Fruit fly (Drosophila melanogaster) whole organism, embryonic: ENCODE measurements around the gene Prosalpha6T.

Experiments used
- Ada2b ChIP-seq: fragments of 200-800 bp; sonication (Bioruptor generic); IDR thresholded peaks from 2 replicates; pipeline ENCODE4 v1.3.6; 2022; ENCODE audit warnings: missing biosample characterization, missing genetic modification characterization
- Awh ChIP-seq: fragments of 200-800 bp; sonication (Bioruptor generic); IDR thresholded peaks from 2 replicates; pipeline ENCODE4, ENCODE4 v1.3.6; 2022; ENCODE audit warnings: missing biosample characterization, missing genetic modification characterization
- CG11456 ChIP-seq: fragments of 200-800 bp; sonication (Bioruptor generic); IDR thresholded peaks from 3 replicates; pipeline ENCODE4 v1.3.6; 2022; ENCODE audit warnings: missing biosample characterization, missing genetic modification characterization
- CG12391 ChIP-seq: fragments of 200-800 bp; sonication (Bioruptor generic); optimal IDR thresholded peaks from 3 replicates; lab custom pipeline; 2018; ENCODE audit warnings: missing biosample characterization, mild to moderate bottlenecking, missing genetic modification characterization, moderate library complexity
- CG13296 ChIP-seq: fragments of 200-800 bp; sonication (Bioruptor generic); optimal IDR thresholded peaks from 3 replicates; lab custom pipeline; 2018; ENCODE audit warnings: missing biosample characterization, mild to moderate bottlenecking, missing genetic modification characterization
- CG13894 ChIP-seq: fragments of 200-800 bp; sonication (Bioruptor generic); optimal IDR thresholded peaks from 3 replicates; lab custom pipeline; 2018; ENCODE audit warnings: missing biosample characterization, mild to moderate bottlenecking, missing genetic modification characterization, moderate library complexity
- CG14014 ChIP-seq: fragments of 200-800 bp; sonication (Bioruptor generic); IDR thresholded peaks from 2 replicates; pipeline ENCODE4 v1.3.6; 2022; ENCODE audit warnings: missing biosample characterization, missing genetic modification characterization
- CG15011 ChIP-seq: fragments of 200-800 bp; sonication (Bioruptor generic); optimal IDR thresholded peaks from 3 replicates; lab custom pipeline; 2018; ENCODE audit warnings: missing biosample characterization, mild to moderate bottlenecking, missing genetic modification characterization
- CG15601 ChIP-seq: fragments of 200-800 bp; sonication (Bioruptor generic); optimal IDR thresholded peaks from 3 replicates; lab custom pipeline; 2019; ENCODE audit warnings: missing biosample characterization, mild to moderate bottlenecking, missing genetic modification characterization, moderate library complexity
- CG1647 ChIP-seq: fragments of 200-800 bp; sonication (Bioruptor generic); optimal IDR thresholded peaks from 3 replicates; lab custom pipeline; 2016; ENCODE audit warnings: missing biosample characterization, missing genetic modification characterization
- CG17359 ChIP-seq: fragments of 200-800 bp; sonication (Bioruptor generic); optimal IDR thresholded peaks from 3 replicates; lab custom pipeline; 2018; ENCODE audit warnings: missing biosample characterization, mild to moderate bottlenecking, missing genetic modification characterization, moderate library complexity
- CG17385 ChIP-seq: fragments of 200-800 bp; sonication (Bioruptor generic); optimal IDR thresholded peaks from 3 replicates; lab custom pipeline; 2018; ENCODE audit warnings: missing biosample characterization, mild to moderate bottlenecking, missing genetic modification characterization
- CG17802 ChIP-seq: fragments of 200-800 bp; sonication (Bioruptor generic); optimal IDR thresholded peaks from 2 replicates; lab custom pipeline; 2018; ENCODE audit warnings: missing biosample characterization, mild to moderate bottlenecking, missing genetic modification characterization, moderate library complexity
- CG18599 ChIP-seq: fragments of 200-800 bp; sonication (Bioruptor generic); optimal IDR thresholded peaks from 3 replicates; lab custom pipeline; 2017; ENCODE audit warnings: missing biosample characterization, missing genetic modification characterization, mild to moderate bottlenecking, moderate library complexity, missing genetic modification reagents
- CG3281 ChIP-seq: fragments of 200-800 bp; sonication (Bioruptor generic); optimal IDR thresholded peaks from 3 replicates; lab custom pipeline; 2017; ENCODE audit warnings: missing biosample characterization, mild to moderate bottlenecking, missing genetic modification characterization
- CG33557 ChIP-seq: fragments of 200-800 bp; sonication (Bioruptor generic); optimal IDR thresholded peaks from 2 replicates; lab custom pipeline; 2019; ENCODE audit warnings: missing biosample characterization, mild to moderate bottlenecking, missing genetic modification characterization, moderate library complexity
- CG34376 ChIP-seq: fragments of 200-800 bp; sonication (Bioruptor generic); optimal IDR thresholded peaks from 2 replicates; lab custom pipeline; 2018; ENCODE audit warnings: missing biosample characterization, mild to moderate bottlenecking, missing genetic modification characterization
- CG34422 ChIP-seq: fragments of 200-800 bp; sonication (Bioruptor generic); IDR thresholded peaks from 3 replicates; pipeline ENCODE4 v1.3.6; 2022; ENCODE audit warnings: missing biosample characterization, missing genetic modification characterization
- CG6683 ChIP-seq: fragments of 200-800 bp; sonication (Bioruptor generic); optimal IDR thresholded peaks from 2 replicates; lab custom pipeline; 2017; ENCODE audit warnings: missing biosample characterization, mild to moderate bottlenecking, missing genetic modification characterization, missing genetic modification reagents
- CG7357 ChIP-seq: fragments of 200-800 bp; sonication (Bioruptor generic); IDR thresholded peaks from 3 replicates; pipeline ENCODE4 v1.3.6; 2022; ENCODE audit warnings: missing biosample characterization, missing genetic modification characterization
- CG7987 ChIP-seq: fragments of 200-800 bp; sonication (Bioruptor generic); optimal IDR thresholded peaks from 2 replicates; lab custom pipeline; 2018; ENCODE audit warnings: missing biosample characterization, mild to moderate bottlenecking, missing genetic modification characterization, moderate library complexity
- CG9437 ChIP-seq: fragments of 200-800 bp; sonication (Bioruptor generic); optimal IDR thresholded peaks from 2 replicates; lab custom pipeline; 2018; ENCODE audit warnings: missing biosample characterization, mild to moderate bottlenecking, missing genetic modification characterization
- Dek ChIP-seq: fragments of 200-800 bp; sonication (Bioruptor generic); optimal IDR thresholded peaks from 3 replicates; lab custom pipeline; 2019; ENCODE audit warnings: missing biosample characterization, mild to moderate bottlenecking, missing genetic modification characterization, moderate library complexity
- Dref ChIP-seq: fragments of 200-800 bp; sonication (Bioruptor generic); IDR thresholded peaks from 2 replicates; pipeline ENCODE4 v1.3.6; 2022; ENCODE audit warnings: missing biosample characterization, missing genetic modification characterization
- HLH4C ChIP-seq: fragments of 200-800 bp; sonication (Bioruptor generic); IDR thresholded peaks from 3 replicates; pipeline ENCODE4 v1.3.6; 2022; ENCODE audit warnings: missing biosample characterization, missing genetic modification characterization; ENCODE audit not compliant: partially characterized antibody
- Hr3 ChIP-seq: fragments of 200-800 bp; sonication (Bioruptor generic); optimal IDR thresholded peaks from 3 replicates; lab custom pipeline; 2016; ENCODE audit warnings: missing biosample characterization, missing genetic modification characterization
- Lpt ChIP-seq: fragments of >200 bp; optimal IDR thresholded peaks from 2 replicates; lab custom pipeline; 2018; ENCODE audit warnings: missing biosample characterization, missing genetic modification characterization
- Max ChIP-seq: fragments of 200-800 bp; sonication (Bioruptor generic); optimal IDR thresholded peaks from 2 replicates; lab custom pipeline; 2016; ENCODE audit warnings: missing biosample characterization, mild to moderate bottlenecking, missing genetic modification characterization
- Meics ChIP-seq: fragments of 200-800 bp; sonication (Bioruptor generic); optimal IDR thresholded peaks from 2 replicates; lab custom pipeline; 2017; ENCODE audit warnings: missing biosample characterization, mild to moderate bottlenecking, missing genetic modification characterization
- Myb ChIP-seq: fragments of 200-800 bp; sonication (Bioruptor generic); optimal IDR thresholded peaks from 2 replicates; lab custom pipeline; 2016; ENCODE audit warnings: missing biosample characterization, missing genetic modification characterization
- PHDP ChIP-seq: fragments of 200-800 bp; sonication (Bioruptor generic); optimal IDR thresholded peaks from 3 replicates; lab custom pipeline; 2018; ENCODE audit warnings: missing biosample characterization, mild to moderate bottlenecking, missing genetic modification characterization, moderate library complexity
- Trl ChIP-seq, 3 experiments: fragments of >200 bp in 2 of 3; fragments of 200-800 bp in 1 of 3; sonication (Bioruptor generic) in 1 of 3; optimal IDR thresholded peaks; 2 replicates in 1 of 3; 3 replicates in 2 of 3; lab custom pipeline; 2016 to 2017; ENCODE audit warnings: missing biosample characterization in 1 of 3, missing genetic modification characterization in 1 of 3
- al ChIP-seq: fragments of 200-800 bp; sonication (Bioruptor generic); IDR thresholded peaks from 2 replicates; pipeline ENCODE4 v1.3.6; 2022; ENCODE audit warnings: missing biosample characterization, missing genetic modification characterization
- ara ChIP-seq: fragments of 200-800 bp; sonication (Bioruptor generic); IDR thresholded peaks from 2 replicates; pipeline ENCODE4 v1.3.6; 2022; ENCODE audit warnings: missing biosample characterization, missing genetic modification characterization
- chinmo ChIP-seq: fragments of 200-800 bp; sonication (Bioruptor generic); IDR thresholded peaks from 4 replicates; pipeline ENCODE4 v1.3.6; 2022; ENCODE audit warnings: missing biosample characterization, missing genetic modification characterization; ENCODE audit not compliant: partially characterized antibody
- dimm ChIP-seq: fragments of 200-800 bp; sonication (Bioruptor generic); IDR thresholded peaks from 2 replicates; pipeline ENCODE4 v1.3.6; 2022; ENCODE audit warnings: missing biosample characterization, missing genetic modification characterization
- ems ChIP-seq: fragments of 200-800 bp; sonication (Bioruptor generic); optimal IDR thresholded peaks from 3 replicates; lab custom pipeline; 2016; ENCODE audit warnings: missing biosample characterization, missing genetic modification characterization
- en ChIP-seq: fragments of 200-800 bp; sonication (Bioruptor generic); optimal IDR thresholded peaks from 2 replicates; lab custom pipeline; 2016; ENCODE audit warnings: missing biosample characterization, missing genetic modification characterization
- gem ChIP-seq: fragments of 200-800 bp; sonication (Bioruptor generic); optimal IDR thresholded peaks from 2 replicates; lab custom pipeline; 2019; ENCODE audit warnings: missing biosample characterization, mild to moderate bottlenecking, missing genetic modification characterization, moderate library complexity
- grn ChIP-seq: fragments of 200-800 bp; sonication (Bioruptor generic); optimal IDR thresholded peaks from 3 replicates; lab custom pipeline; 2017; ENCODE audit warnings: missing biosample characterization, missing genetic modification characterization
- inv ChIP-seq: fragments of 200-800 bp; sonication (Bioruptor generic); IDR thresholded peaks from 2 replicates; pipeline ENCODE4 v1.3.6; 2022; ENCODE audit warnings: missing biosample characterization, missing genetic modification characterization; ENCODE audit not compliant: partially characterized antibody
- kay ChIP-seq: fragments of 200-800 bp; sonication (Bioruptor generic); optimal IDR thresholded peaks from 2 replicates; lab custom pipeline; 2016; ENCODE audit warnings: missing biosample characterization, missing genetic modification characterization
- p53 ChIP-seq: fragments of 200-800 bp; sonication (Bioruptor generic); optimal IDR thresholded peaks from 2 replicates; lab custom pipeline; 2016; ENCODE audit warnings: missing biosample characterization, missing genetic modification characterization
- pb ChIP-seq: fragments of 200-800 bp; sonication (Bioruptor generic); optimal IDR thresholded peaks from 3 replicates; lab custom pipeline; 2016; ENCODE audit warnings: missing biosample characterization, missing genetic modification characterization
- run ChIP-seq: fragments of 200-800 bp; sonication (Bioruptor generic); optimal IDR thresholded peaks from 3 replicates; lab custom pipeline; 2018; ENCODE audit warnings: missing biosample characterization, mild to moderate bottlenecking, missing genetic modification characterization
- schlank ChIP-seq: fragments of 200-800 bp; sonication (Bioruptor generic); optimal IDR thresholded peaks from 2 replicates; lab custom pipeline; 2018; ENCODE audit warnings: missing biosample characterization, mild to moderate bottlenecking, missing genetic modification characterization
- slou ChIP-seq: fragments of 200-800 bp; sonication (Bioruptor generic); optimal IDR thresholded peaks from 3 replicates; lab custom pipeline; 2016; ENCODE audit warnings: missing biosample characterization, missing genetic modification characterization
- tll ChIP-seq, 2 experiments: fragments of 200-800 bp in 1 of 2; fragments of >200 bp in 1 of 2; sonication (Bioruptor generic) in 1 of 2; optimal IDR thresholded peaks; 2 replicates each; lab custom pipeline; 2017 to 2019; ENCODE audit warnings: missing biosample characterization in 2 of 2, missing genetic modification characterization in 2 of 2, mild to moderate bottlenecking in 1 of 2, moderate library complexity in 1 of 2
- z ChIP-seq: fragments of 200-800 bp; sonication (Bioruptor generic); IDR thresholded peaks from 3 replicates; pipeline ENCODE4 v1.3.6; 2022; ENCODE audit warnings: missing biosample characterization, missing genetic modification characterization

The Prosalpha6T gene

DNA sequence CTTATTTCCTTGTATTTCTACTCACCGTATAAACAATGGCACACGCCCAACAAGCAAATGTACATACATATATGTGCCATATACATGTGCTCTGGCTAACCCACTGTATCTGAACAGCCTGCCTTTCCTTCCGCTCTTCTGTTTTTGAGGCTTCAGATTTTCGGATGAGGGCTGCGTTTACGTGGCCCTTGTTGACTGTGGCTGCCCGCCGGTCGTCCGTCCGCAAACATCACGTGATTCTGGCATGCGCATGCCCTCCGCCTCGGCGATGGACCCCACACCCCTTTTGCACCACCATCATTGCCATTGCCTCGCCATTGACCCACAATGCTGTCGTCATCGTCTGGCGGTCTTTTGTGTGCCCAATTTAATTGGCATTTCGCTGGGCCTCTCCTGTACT is 26.6 kb upstream of the Prosalpha6T start (continued):
- no peak for TF ChIP-seq HLH4C (GFP tag; lab: Robert Waterston, UW)
- no peak for TF ChIP-seq Lpt
- no peak for TF ChIP-seq Max (GFP tag; lab: Kevin White, UChicago)
- peak; percentile 65 for TF ChIP-seq CG18599
- TF ChIP-seq p53 (GFP tag; lab: Kevin White, UChicago) = peak; percentile 25
- TF ChIP-seq kay (GFP tag; lab: Kevin White, UChicago) = no peak
- TF ChIP-seq CG34376 = no peak
- TF ChIP-seq dimm (GFP tag; lab: Robert Waterston, UW) = no peak
- TF ChIP-seq Ada2b (GFP tag; lab: Robert Waterston, UW) = no peak
- peak in 1 of 2 experiments; percentile 64 for TF ChIP-seq tll (GFP tag; optimal IDR thresholded peaks at IDR 0.05; lab: Kevin White, UChicago)
- no peak for TF ChIP-seq CG7357 (GFP tag; lab: Robert Waterston, UW)
- no peak for TF ChIP-seq z (GFP tag; lab: Robert Waterston, UW)
- no peak for TF ChIP-seq CG17802 (tag; lab: Kevin White, UChicago)
- TF ChIP-seq CG13296 (GFP tag; lab: Kevin White, UChicago) = peak; percentile 37
- no peak for TF ChIP-seq CG1647 (GFP tag; lab: Kevin White, UChicago)
- no peak for TF ChIP-seq Dek
- no peak for TF ChIP-seq grn (GFP tag; lab: Kevin White, UChicago)
- no peak for TF ChIP-seq CG15011 (GFP tag; lab: Kevin White, UChicago)
- peak; percentile 20 for TF ChIP-seq CG17359 (tag; lab: Kevin White, UChicago)
- no peak for TF ChIP-seq Dref (GFP tag; lab: Robert Waterston, UW)
- TF ChIP-seq en (GFP tag; lab: Kevin White, UChicago) = no peak
- TF ChIP-seq CG17385 (GFP tag; lab: Kevin White, UChicago) = peak; percentile 30
- TF ChIP-seq Myb (GFP tag; lab: Kevin White, UChicago) = no peak
- peak; percentile 5 for TF ChIP-seq CG33557
- peak; percentile 70; the same call in 1 of the 3 replicates for TF ChIP-seq CG34422 (GFP tag; lab: Robert Waterston, UW)
- no peak for TF ChIP-seq CG11456
- peak; percentile 29 for TF ChIP-seq PHDP (tag; lab: Kevin White, UChicago)
- peak; percentile 99 for TF ChIP-seq CG7987
- no peak for TF ChIP-seq ara (GFP tag; lab: Robert Waterston, UW)
- no peak for TF ChIP-seq CG3281
- no peak for TF ChIP-seq al (GFP tag; lab: Robert Waterston, UW)
- TF ChIP-seq CG13894 (tag; lab: Kevin White, UChicago) = peak; percentile 93
- TF ChIP-seq Trl (optimal IDR thresholded peaks at IDR 0.05; lab: Kevin White, UChicago) = peak in 1 of 2 experiments; percentile 12
- peak; percentile 32 for TF ChIP-seq Trl (GFP tag; optimal IDR thresholded peaks at IDR 0.05; lab: Kevin White, UChicago)
- TF ChIP-seq Meics (GFP tag; lab: Kevin White, UChicago) = no peak
- no peak for TF ChIP-seq ems
- TF ChIP-seq chinmo (GFP tag; lab: Robert Waterston, UW) = peak; percentile 82; the same call in 1 of the 4 replicates
- 0 out of 2 replicates have a peak, but pooled peaks have one; percentile 9 for TF ChIP-seq CG14014 (GFP tag; lab: Robert Waterston, UW)
- no peak for TF ChIP-seq inv (GFP tag; lab: Robert Waterston, UW)
- TF ChIP-seq CG15601 = peak; percentile 25

dm6 chr2L:13206077-13206668 is 25.7 kb upstream of the Prosalpha6T start:
- TF ChIP-seq CG12391 (no peak), CG13894 (tag; lab: Kevin White, UChicago) (peak; percentile 37), slou (GFP tag; lab: Kevin White, UChicago) (no peak), pb (GFP tag; lab: Kevin White, UChicago) (no peak), CG13296 (GFP tag; lab: Kevin White, UChicago) (peak; percentile 37), Awh (GFP tag; lab: Robert Waterston, UW) (0 out of 2 replicates have a peak, but pooled peaks have one; percentile 5), run (tag; lab: Kevin White, UChicago) (no peak), Lpt (no peak), CG9437 (no peak), CG6683 (GFP tag; lab: Kevin White, UChicago) (peak; percentile 26), gem (no peak), chinmo (GFP tag; lab: Robert Waterston, UW) (0 out of 4 replicates have a peak, but pooled peaks have one; percentile 71), schlank (no peak), CG18599 (peak; percentile 9), Hr3 (no peak)
